Worm (Caenorhabditis elegans) whole organism, early embryonic: ENCODE results near the gene T14B4.19.
A peak's percentile ranks its signal among the peaks of the same experiment; 100 is the strongest.

Experiments used
- B0310.2 ChIP-seq: sonication (generic microtip); optimal IDR thresholded peaks from 2 replicates; lab custom pipeline; 2016; ENCODE audit warnings: mild to moderate bottlenecking, missing genetic modification characterization, missing compliant biosample characterization
- F13C5.2 ChIP-seq: sonication (generic microtip); optimal IDR thresholded peaks from 2 replicates; lab custom pipeline; 2017; ENCODE audit warnings: mild to moderate bottlenecking, missing genetic modification characterization, inconsistent platforms, missing compliant biosample characterization
- aly-1 ChIP-seq: sonication (generic microtip); optimal IDR thresholded peaks from 2 replicates; lab custom pipeline; 2016; ENCODE audit warnings: missing genetic modification characterization, missing compliant biosample characterization
- ama-1 ChIP-seq: fragments of 150-350 bp; optimal IDR thresholded peaks from 2 replicates; lab custom pipeline; 2014
- ceh-13 ChIP-seq: fragments of 200-800 bp; sonication (Bioruptor generic); optimal IDR thresholded peaks from 2 replicates; lab custom pipeline; 2018; ENCODE audit warnings: mild to moderate bottlenecking, missing genetic modification characterization, missing compliant biosample characterization
- ceh-36 ChIP-seq: sonication (generic microtip); optimal IDR thresholded peaks from 2 replicates; lab custom pipeline; 2016; ENCODE audit warnings: missing genetic modification characterization, inconsistent platforms, missing compliant biosample characterization
- ets-7 ChIP-seq: sonication (generic microtip); optimal IDR thresholded peaks from 2 replicates; lab custom pipeline; 2016; ENCODE audit warnings: missing genotype, missing genetic modification characterization, missing compliant biosample characterization
- flt-1 ChIP-seq: fragments of 200-800 bp; sonication (Bioruptor generic); IDR thresholded peaks from 2 replicates; pipeline ENCODE4 v1.3.6; 2022; ENCODE audit warnings: missing genetic modification characterization, missing compliant biosample characterization
- hmbx-1 ChIP-seq: sonication (generic microtip); optimal IDR thresholded peaks from 2 replicates; lab custom pipeline; 2016; ENCODE audit warnings: mild to moderate bottlenecking, missing genetic modification characterization, missing compliant biosample characterization
- hmg-4 ChIP-seq: fragments of 200-800 bp; sonication (Bioruptor generic); optimal IDR thresholded peaks from 2 replicates; lab custom pipeline; 2018; ENCODE audit warnings: mild to moderate bottlenecking, missing genetic modification characterization, missing compliant biosample characterization
- hnd-1 ChIP-seq: sonication (generic microtip); optimal IDR thresholded peaks from 2 replicates; lab custom pipeline; 2016; ENCODE audit warnings: missing genetic modification characterization, missing compliant biosample characterization
- pes-1 ChIP-seq: fragments of 200-800 bp; sonication (Bioruptor generic); IDR thresholded peaks from 2 replicates; pipeline ENCODE4 v1.3.6; 2022; ENCODE audit warnings: missing genetic modification reagents, missing genetic modification characterization, missing compliant biosample characterization
- scrt-1 ChIP-seq: fragments of 200-800 bp; sonication (Bioruptor generic); IDR thresholded peaks from 2 replicates; pipeline ENCODE4 v1.3.6; 2022; ENCODE audit warnings: missing genetic modification characterization, missing compliant biosample characterization
- sea-1 ChIP-seq: fragments of 200-800 bp; sonication (Bioruptor generic); conservative IDR thresholded peaks from 2 replicates; pipeline ENCODE4 v1.3.6; 2022; ENCODE audit warnings: missing genetic modification characterization, missing compliant biosample characterization
- tbx-11 ChIP-seq: fragments of 200-800 bp; sonication (Bioruptor generic); IDR thresholded peaks from 2 replicates; pipeline ENCODE4 v1.3.6; 2022; ENCODE audit warnings: missing genetic modification characterization, missing compliant biosample characterization
- tbx-37 ChIP-seq: fragments of 200-800 bp; sonication (Bioruptor generic); conservative IDR thresholded peaks from 2 replicates; pipeline ENCODE4 v1.3.6; 2022; ENCODE audit warnings: missing genetic modification reagents, missing genetic modification characterization, missing compliant biosample characterization
- tra-4 ChIP-seq: sonication (generic microtip); optimal IDR thresholded peaks from 2 replicates; lab custom pipeline; 2017; ENCODE audit warnings: missing genetic modification characterization, missing compliant biosample characterization

Gene T14B4.19

ce11 chrII:6745783-6746182 is 33.1 kb upstream of the T14B4.19 start, which contains the start of gene ins-14:
Gene ins-14, minus strand, starts transcription at chrII:6745814.
- no peak for TF ChIP-seq hmbx-1 (tag; lab: Kevin White, UChicago)
- TF ChIP-seq F13C5.2 (tag; lab: Kevin White, UChicago): no peak
- no peak for TF ChIP-seq ama-1 (lab: Kevin White, UChicago)

ce11 chrII:6744648-6745047 is 31.9 kb upstream of the T14B4.19 start, which contains the start of gene ins-15:
Gene ins-15, minus strand, starts transcription at chrII:6744748.
- TF ChIP-seq F13C5.2 (tag; lab: Kevin White, UChicago): no peak
- no peak for TF ChIP-seq ceh-13 (GFP tag; lab: Kevin White, UChicago)
- TF ChIP-seq pes-1 (GFP tag; lab: Robert Waterston, UW): no peak
- TF ChIP-seq ama-1 (lab: Kevin White, UChicago): no peak
- TF ChIP-seq scrt-1 (GFP tag; lab: Robert Waterston, UW): no peak
- TF ChIP-seq B0310.2: no peak
- TF ChIP-seq ets-7 (tag; lab: Kevin White, UChicago): no peak
- no peak for TF ChIP-seq tbx-37 (GFP tag; lab: Robert Waterston, UW)
- no peak for TF ChIP-seq hmg-4
- TF ChIP-seq flt-1 (GFP tag; lab: Robert Waterston, UW): no peak
- no peak for TF ChIP-seq tbx-11
- no peak for TF ChIP-seq tra-4 (tag; lab: Kevin White, UChicago)
- no peak for TF ChIP-seq hmbx-1 (tag; lab: Kevin White, UChicago)
- TF ChIP-seq sea-1 (GFP tag; lab: Robert Waterston, UW): no peak
- TF ChIP-seq ceh-36: no peak
- TF ChIP-seq aly-1 (tag; lab: Kevin White, UChicago): no peak
- TF ChIP-seq hnd-1 (tag; lab: Kevin White, UChicago): no peak

DNA sequence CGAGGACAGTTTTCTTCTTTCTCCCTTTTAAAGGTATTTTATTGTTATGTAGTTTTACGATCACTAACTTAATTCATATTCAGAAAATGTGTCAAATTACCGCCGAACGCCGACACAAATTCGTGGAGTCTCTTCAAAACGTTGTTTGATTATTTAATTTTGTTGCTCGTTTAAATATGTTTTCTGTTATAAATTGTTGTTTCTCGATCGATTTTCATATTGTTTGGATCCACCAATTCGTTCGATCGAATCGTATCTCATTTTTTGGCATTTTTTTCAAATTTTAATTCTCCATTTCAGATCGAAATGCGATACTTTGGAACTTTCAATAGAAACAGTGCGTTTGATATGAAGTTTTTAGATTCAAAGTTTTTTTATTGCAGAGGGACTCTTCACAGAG is 29.9 kb upstream of the T14B4.19 start, which contains the start of gene F41G3.6:
Gene F41G3.6, plus strand, starts transcription at position 301 of the 400 bp plus-strand sequence.
- no peak for TF ChIP-seq tbx-11
- TF ChIP-seq hmg-4: no peak
- no peak for TF ChIP-seq hmbx-1 (tag; lab: Kevin White, UChicago)
- no peak for TF ChIP-seq ama-1 (lab: Kevin White, UChicago)
- TF ChIP-seq ceh-13 (GFP tag; lab: Kevin White, UChicago): no peak
- no peak for TF ChIP-seq sea-1 (GFP tag; lab: Robert Waterston, UW)
- no peak for TF ChIP-seq tbx-37 (GFP tag; lab: Robert Waterston, UW)
- no peak for TF ChIP-seq F13C5.2 (tag; lab: Kevin White, UChicago)
- TF ChIP-seq ets-7 (tag; lab: Kevin White, UChicago): no peak

ce11 chrII:6741428-6741827 is 28.7 kb upstream of the T14B4.19 start, which contains the start of gene exos-8:
Gene exos-8, plus strand, starts transcription at chrII:6741691.
- TF ChIP-seq ets-7 (tag; lab: Kevin White, UChicago) (peak; percentile 62), hmg-4 (no peak), tbx-37 (GFP tag; lab: Robert Waterston, UW) (peak; percentile 45), pes-1 (GFP tag; lab: Robert Waterston, UW) (no peak; the same call in 1 of the 2 replicates), F13C5.2 (tag; lab: Kevin White, UChicago) (peak; percentile 24), tbx-11 (no peak), ceh-13 (GFP tag; lab: Kevin White, UChicago) (peak; percentile 14), hmbx-1 (tag; lab: Kevin White, UChicago) (no peak), tra-4 (tag; lab: Kevin White, UChicago) (no peak), sea-1 (GFP tag; lab: Robert Waterston, UW) (no peak), B0310.2 (no peak), flt-1 (GFP tag; lab: Robert Waterston, UW) (no peak), hnd-1 (tag; lab: Kevin White, UChicago) (peak; percentile 18), aly-1 (tag; lab: Kevin White, UChicago) (no peak)

DNA sequence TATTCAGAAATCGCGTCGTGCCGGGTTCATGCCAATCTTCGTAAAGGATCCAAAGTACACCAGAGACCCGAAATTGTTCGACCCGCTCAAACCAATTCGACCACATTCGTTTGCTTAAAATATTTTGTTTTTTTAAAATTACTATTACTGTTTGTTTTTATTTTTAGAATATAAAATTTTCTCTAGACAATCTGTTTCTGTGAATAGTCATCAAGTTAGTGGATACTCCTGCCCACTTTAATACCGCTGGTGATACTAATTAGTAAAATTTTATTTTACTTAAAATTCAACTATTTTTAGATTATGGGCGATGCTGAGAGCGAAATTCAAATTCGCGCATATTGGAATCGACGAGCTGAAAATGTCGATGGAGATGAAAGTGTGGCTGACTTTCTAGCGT is 23.9 kb upstream of the T14B4.19 start, which contains the start of gene T14B4.1:
Gene T14B4.1, plus strand, starts transcription at position 301 of the 400 bp plus-strand sequence.
- TF ChIP-seq tra-4 (tag; lab: Kevin White, UChicago) (no peak), sea-1 (GFP tag; lab: Robert Waterston, UW) (no peak), hmbx-1 (tag; lab: Kevin White, UChicago) (no peak), pes-1 (GFP tag; lab: Robert Waterston, UW) (no peak), tbx-37 (GFP tag; lab: Robert Waterston, UW) (no peak), F13C5.2 (tag; lab: Kevin White, UChicago) (no peak), hnd-1 (tag; lab: Kevin White, UChicago) (no peak), aly-1 (tag; lab: Kevin White, UChicago) (no peak), ceh-36 (no peak), ceh-13 (GFP tag; lab: Kevin White, UChicago) (no peak), tbx-11 (no peak)

- no peak for TF ChIP-seq ceh-13 (GFP tag; lab: Kevin White, UChicago)
- TF ChIP-seq hmg-4: no peak
- no peak for TF ChIP-seq scrt-1 (GFP tag; lab: Robert Waterston, UW)
- TF ChIP-seq tbx-11: no peak
- no peak for TF ChIP-seq ceh-36
- no peak for TF ChIP-seq flt-1 (GFP tag; lab: Robert Waterston, UW)
- no peak for TF ChIP-seq pes-1 (GFP tag; lab: Robert Waterston, UW)
- no peak for TF ChIP-seq ama-1 (lab: Kevin White, UChicago)
- no peak for TF ChIP-seq hnd-1 (tag; lab: Kevin White, UChicago)
- no peak for TF ChIP-seq F13C5.2 (tag; lab: Kevin White, UChicago)
- TF ChIP-seq hmbx-1 (tag; lab: Kevin White, UChicago): no peak
- no peak for TF ChIP-seq tbx-37 (GFP tag; lab: Robert Waterston, UW)
- no peak for TF ChIP-seq aly-1 (tag; lab: Kevin White, UChicago)
- no peak for TF ChIP-seq tra-4 (tag; lab: Kevin White, UChicago)
- TF ChIP-seq sea-1 (GFP tag; lab: Robert Waterston, UW): no peak
- TF ChIP-seq ets-7 (tag; lab: Kevin White, UChicago): no peak
- TF ChIP-seq B0310.2: no peak
These were observed 23.3 kb upstream of the T14B4.19 start, which contains the start of gene mrps-18.C for ce11 chrII:6736066-6736465. Gene mrps-18.C, plus strand, starts transcription at chrII:6736203.

DNA sequence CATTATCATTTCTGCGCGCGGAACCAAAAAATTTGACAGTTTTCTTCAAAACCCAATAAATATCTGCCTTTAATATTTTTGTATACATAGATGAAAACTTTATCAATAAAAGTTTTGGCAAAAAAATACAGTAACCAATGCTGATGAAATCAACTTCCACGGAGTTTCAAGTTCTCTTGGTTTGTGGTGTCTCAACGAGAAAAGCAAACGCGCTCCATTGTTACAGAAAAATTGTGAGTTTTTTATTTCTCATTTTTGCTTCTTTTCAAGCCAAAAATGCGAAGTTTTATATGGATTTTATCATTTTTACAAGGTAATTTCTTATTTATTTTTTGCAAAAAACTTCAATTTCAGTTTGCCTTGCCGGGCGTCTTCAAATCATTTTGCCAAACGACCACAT is 21.9 kb upstream of the T14B4.19 start, which contains the start of gene T14B4.3:
Gene T14B4.3, plus strand, starts transcription at position 264 of the 400 bp plus-strand sequence.
- TF ChIP-seq F13C5.2 (tag; lab: Kevin White, UChicago) (peak; percentile 62), scrt-1 (GFP tag; lab: Robert Waterston, UW) (no peak), tbx-37 (GFP tag; lab: Robert Waterston, UW) (peak; percentile 55; the same call in 1 of the 2 replicates)
